Worm (Caenorhabditis elegans): ENCODE results near the gene B0001.3.

The B0001.3 gene

DNA sequence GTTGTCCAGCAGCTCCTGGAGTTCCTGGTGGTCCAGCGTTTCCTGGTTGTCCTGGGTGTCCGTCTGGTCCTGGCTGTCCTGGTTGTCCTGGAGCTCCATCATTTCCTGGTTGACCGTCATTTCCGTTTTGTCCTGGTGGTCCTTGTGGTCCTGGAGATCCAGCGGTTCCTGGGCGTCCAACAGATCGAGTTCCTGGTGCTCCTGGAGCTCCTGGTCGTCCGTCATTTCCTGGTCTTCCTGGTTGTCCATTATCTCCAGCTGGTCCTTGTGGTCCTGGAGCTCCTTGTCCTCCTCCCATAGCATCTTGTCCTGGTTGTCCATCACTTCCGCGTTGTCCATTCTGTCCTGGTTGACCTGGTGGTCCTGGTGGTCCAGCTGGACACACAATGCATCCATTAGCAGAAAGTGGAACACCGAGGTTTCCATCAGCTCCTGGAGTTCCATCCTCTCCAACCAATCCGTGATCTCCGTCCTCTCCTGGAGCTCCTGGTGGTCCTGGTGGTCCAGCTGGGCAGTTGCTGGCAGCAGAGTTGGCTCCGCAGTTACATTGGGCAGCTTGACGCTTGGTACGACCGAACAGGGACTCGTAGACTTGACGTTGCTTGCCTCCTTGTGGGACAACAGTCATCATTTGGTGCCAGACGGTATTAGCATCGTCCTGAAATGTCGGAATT is 36.4 kb downstream of the B0001.3 start:
- TF ChIP-seq daf-19 (GFP tag; conservative IDR thresholded peaks at IDR 0.05) (no peak), ZK337.2 (GFP tag; IDR thresholded peaks at IDR 0.05) (no peak), tra-1 (GFP tag; IDR thresholded peaks at IDR 0.05) (0 out of 2 replicates have a peak, but pooled peaks have one; percentile 20), unc-62 (GFP tag; optimal IDR thresholded peaks at IDR 0.05 in 1 of 2) (no peak), unc-62 (tag; optimal IDR thresholded peaks at IDR 0.05) (no peak), ceh-62 (tag; optimal IDR thresholded peaks at IDR 0.05) (no peak), gei-8 (GFP tag; optimal IDR thresholded peaks at IDR 0.05) (peak; percentile 27), lin-13 (GFP tag; optimal IDR thresholded peaks at IDR 0.05) (no peak), egl-43 (GFP tag; IDR thresholded peaks at IDR 0.05) (peak; percentile 49; the same call in 1 of the 2 replicates), hlh-11 (tag; optimal IDR thresholded peaks at IDR 0.05) (peak; percentile 3), daf-12 (tag; optimal IDR thresholded peaks at IDR 0.05) (no peak), set-16 (GFP tag; IDR thresholded peaks at IDR 0.05) (peak; percentile 82), spr-1 (tag; optimal IDR thresholded peaks at IDR 0.05) (no peak)

- no peak for TF ChIP-seq fkh-10 (GFP tag; optimal IDR thresholded peaks at IDR 0.05)
- TF ChIP-seq spr-3 (GFP tag; optimal IDR thresholded peaks at IDR 0.05), result no peak
- no peak for TF ChIP-seq php-3 (GFP tag; IDR thresholded peaks at IDR 0.05)
- no peak for TF ChIP-seq gei-8 (GFP tag; optimal IDR thresholded peaks at IDR 0.05)
- TF ChIP-seq nhr-41 (GFP tag; IDR thresholded peaks at IDR 0.05), result no peak
- no peak for TF ChIP-seq nhr-10 (tag; optimal IDR thresholded peaks at IDR 0.05)
- TF ChIP-seq F10B5.3 (tag; optimal IDR thresholded peaks at IDR 0.05), result no peak
- TF ChIP-seq nhr-48 (tag; optimal IDR thresholded peaks at IDR 0.05), result no peak
Measured at ce11 chrIV:12105558-12105957, 40.0 kb downstream of the B0001.3 start, which contains the start of gene M18.3. M18.3 (plus strand) TSS chrIV:12105858.

ce11 chrIV:12096479-12096878 is 49.1 kb downstream of the B0001.3 start, which contains the start of gene mon-2:
mon-2 (plus strand) TSS chrIV:12096779.
- TF ChIP-seq Y48G9A.11 (GFP tag; IDR thresholded peaks at IDR 0.05) (no peak), fkh-10 (GFP tag; optimal IDR thresholded peaks at IDR 0.05) (no peak), saeg-2 (GFP tag; IDR thresholded peaks at IDR 0.05) (no peak), dmd-9 (GFP tag; IDR thresholded peaks at IDR 0.05) (no peak), snpc-4 (tag; optimal IDR thresholded peaks at IDR 0.05) (no peak), aha-1 (tag) (no peak), ceh-28 (tag; optimal IDR thresholded peaks at IDR 0.05) (no peak), madf-9 (GFP tag; conservative IDR thresholded peaks at IDR 0.05) (no peak), set-16 (GFP tag; IDR thresholded peaks at IDR 0.05) (no peak)

DNA sequence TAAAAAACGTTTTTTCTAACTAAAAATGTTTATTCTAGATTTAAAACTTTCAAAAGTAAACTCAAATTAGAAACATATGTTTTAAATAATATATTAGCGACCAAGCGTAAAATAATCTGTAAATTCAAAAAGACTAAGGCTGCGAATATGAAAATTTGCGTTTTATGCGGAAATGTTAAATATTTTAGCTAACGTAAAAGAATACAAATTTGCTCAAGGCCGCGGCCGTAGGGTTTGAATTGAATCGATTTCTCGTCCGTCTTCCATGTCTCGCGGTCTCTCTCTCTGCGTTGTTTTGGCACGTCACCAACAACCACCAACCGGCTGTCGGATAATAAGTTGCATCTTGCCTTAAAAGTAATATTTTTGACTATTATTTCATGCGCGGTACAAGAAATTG is 51.7 kb downstream of the B0001.3 start, which contains the start of gene F11A10.5:
Gene F11A10.5 (plus strand): TSS at position 301 of the 400 bp plus-strand sequence.
- TF ChIP-seq mdl-1 (tag; optimal IDR thresholded peaks at IDR 0.05) (no peak), hif-1 (tag; optimal IDR thresholded peaks at IDR 0.05) (peak in 1 of 2 experiments; percentile 32), daf-16 (GFP tag; optimal IDR thresholded peaks at IDR 0.05) (no peak), daf-16 (tag; optimal IDR thresholded peaks at IDR 0.05) (peak; percentile 24), ceh-62 (tag; optimal IDR thresholded peaks at IDR 0.05) (no peak), unc-62 (GFP tag; optimal IDR thresholded peaks at IDR 0.05 in 1 of 2) (peak in 1 of 2 experiments; percentile 48), unc-62 (tag; optimal IDR thresholded peaks at IDR 0.05) (no peak), nhr-48 (tag; optimal IDR thresholded peaks at IDR 0.05) (no peak), zfp-3 (GFP tag; conservative IDR thresholded peaks at IDR 0.05) (no peak), lsy-2 (tag; optimal IDR thresholded peaks at IDR 0.05) (no peak), mes-2 (tag; optimal IDR thresholded peaks at IDR 0.05; ENCODE audit: poor library complexity, severe bottlenecking) (peak; percentile 28), ceh-28 (tag; optimal IDR thresholded peaks at IDR 0.05) (peak; percentile 3), zfp-2 (tag; optimal IDR thresholded peaks at IDR 0.05) (no peak), nhr-111 (GFP tag; optimal IDR thresholded peaks at IDR 0.05) (no peak)

Data from whole organism, L4 larva.